Worm (Caenorhabditis elegans) whole organism, L4 larva: ENCODE measurements around the gene lbp-4.

Experiments
- D1046.2 ChIP-seq: fragments of 200-800 bp; sonication (Bioruptor generic); IDR thresholded peaks from 2 replicates; pipeline ENCODE4 v1.3.6; 2022; ENCODE audit warnings: missing genetic modification characterization, missing compliant biosample characterization
- R02D3.7 ChIP-seq: fragments of 150-350 bp; sonication (generic microtip); optimal IDR thresholded peaks from 3 replicates; lab custom pipeline; 2014; ENCODE audit warnings: missing biosample characterization, missing genetic modification characterization
- T26A8.4 ChIP-seq: fragments of 200-800 bp; sonication (Bioruptor generic); IDR thresholded peaks from 2 replicates; pipeline ENCODE4 v1.3.6; 2022; ENCODE audit warnings: missing genetic modification characterization, missing compliant biosample characterization
- Y48G9A.11 ChIP-seq: fragments of 200-800 bp; sonication (Bioruptor generic); IDR thresholded peaks from 2 replicates; pipeline ENCODE4 v1.3.6; 2022; ENCODE audit warnings: missing genetic modification reagents, missing genetic modification characterization, missing compliant biosample characterization
- Y75B8A.6 ChIP-seq: fragments of 200-800 bp; sonication (Bioruptor generic); IDR thresholded peaks from 2 replicates; pipeline ENCODE4 v1.3.6; 2022; ENCODE audit warnings: missing genetic modification reagents, missing genetic modification characterization, missing compliant biosample characterization
- ZK337.2 ChIP-seq: fragments of 200-800 bp; sonication (Bioruptor generic); IDR thresholded peaks from 2 replicates; pipeline ENCODE4 v1.3.6; 2022; ENCODE audit warnings: missing genetic modification reagents, missing genetic modification characterization, missing compliant biosample characterization
- ZK546.5 ChIP-seq, 2 experiments: sonication (generic microtip); optimal IDR thresholded peaks; 2 replicates each; lab custom pipeline; 2017; ENCODE audit warnings: missing biosample characterization in 2 of 2, missing genetic modification characterization in 2 of 2
- arid-1 ChIP-seq: fragments of 200-800 bp; sonication (Bioruptor generic); conservative IDR thresholded peaks from 2 replicates; pipeline ENCODE4 v1.3.6; 2022; ENCODE audit warnings: missing genetic modification reagents, missing genetic modification characterization, missing compliant biosample characterization
- ceh-20 ChIP-seq: fragments of 200-800 bp; sonication (Bioruptor generic); IDR thresholded peaks from 2 replicates; pipeline ENCODE4 v1.3.6; 2022; ENCODE audit warnings: missing genetic modification reagents, missing genetic modification characterization, missing compliant biosample characterization
- ceh-62 ChIP-seq: sonication (generic microtip); optimal IDR thresholded peaks from 2 replicates; lab custom pipeline; 2017; ENCODE audit warnings: missing biosample characterization, missing genetic modification characterization
- ceh-82 ChIP-seq: sonication (generic microtip); optimal IDR thresholded peaks from 2 replicates; lab custom pipeline; 2017; ENCODE audit warnings: missing biosample characterization, missing genetic modification characterization
- cey-2 ChIP-seq: sonication (generic microtip); optimal IDR thresholded peaks from 3 replicates; lab custom pipeline; 2017; ENCODE audit warnings: missing genetic modification characterization, mild to moderate bottlenecking, missing compliant biosample characterization, antibody characterized with exemption, borderline replicate concordance; ENCODE audit not compliant: insufficient read depth
- ctbp-1 ChIP-seq: fragments of 200-800 bp; sonication (Bioruptor generic); IDR thresholded peaks from 2 replicates; pipeline ENCODE4 v1.3.6; 2022; ENCODE audit warnings: missing genetic modification reagents, missing genetic modification characterization, missing compliant biosample characterization
- daf-19 ChIP-seq: fragments of 200-800 bp; sonication (Bioruptor generic); conservative IDR thresholded peaks from 2 replicates; pipeline ENCODE4 v1.3.6; 2022; ENCODE audit warnings: missing genetic modification characterization, missing compliant biosample characterization
- dmd-6 ChIP-seq: fragments of 200-800 bp; sonication (Bioruptor generic); IDR thresholded peaks from 2 replicates; pipeline ENCODE4 v1.3.6; 2022; ENCODE audit warnings: missing genetic modification reagents, missing genetic modification characterization, missing compliant biosample characterization
- dmd-9 ChIP-seq: fragments of 200-800 bp; sonication (Bioruptor generic); IDR thresholded peaks from 2 replicates; pipeline ENCODE4 v1.3.6; 2022; ENCODE audit warnings: missing genetic modification reagents, missing genetic modification characterization, missing compliant biosample characterization
- egl-27 ChIP-seq: sonication (generic microtip); optimal IDR thresholded peaks from 3 replicates; lab custom pipeline; 2017; ENCODE audit warnings: missing biosample characterization, missing genetic modification reagents, missing genetic modification characterization
- hif-1 ChIP-seq, 2 experiments: sonication (generic microtip); optimal IDR thresholded peaks; 2 replicates each; lab custom pipeline; 2016 to 2017; ENCODE audit warnings: missing compliant biosample characterization in 2 of 2, missing genetic modification characterization in 2 of 2, missing genetic modification reagents in 2 of 2, missing genotype in 2 of 2, mild to moderate bottlenecking in 1 of 2
- hlh-11 ChIP-seq: fragments of 200-800 bp; sonication (Bioruptor generic); optimal IDR thresholded peaks from 2 replicates; lab custom pipeline; 2018; ENCODE audit warnings: mild to moderate bottlenecking, missing genetic modification characterization, missing compliant biosample characterization
- hlh-30 ChIP-seq: sonication (generic microtip); optimal IDR thresholded peaks from 2 replicates; lab custom pipeline; 2017; ENCODE audit warnings: antibody characterized with exemption, mild to moderate bottlenecking, missing genetic modification characterization, missing compliant biosample characterization; ENCODE audit not compliant: insufficient read depth
- hmg-1.1 ChIP-seq: fragments of 200-800 bp; sonication (Bioruptor generic); IDR thresholded peaks from 2 replicates; pipeline ENCODE4 v1.3.6; 2022; ENCODE audit warnings: missing genetic modification reagents, missing genetic modification characterization, missing compliant biosample characterization
- lim-7 ChIP-seq: fragments of 200-800 bp; sonication (Bioruptor generic); IDR thresholded peaks from 2 replicates; pipeline ENCODE4 v1.3.6; 2022; ENCODE audit warnings: missing genetic modification characterization, missing compliant biosample characterization
- lin-1 ChIP-seq: fragments of 200-800 bp; sonication (Bioruptor generic); IDR thresholded peaks from 2 replicates; pipeline ENCODE4 v1.3.6; 2022; ENCODE audit warnings: missing genetic modification reagents, missing genetic modification characterization, missing compliant biosample characterization
- lin-39 ChIP-seq: fragments of 150-350 bp; optimal IDR thresholded peaks from 2 replicates; lab custom pipeline; 2014; ENCODE audit warnings: missing biosample characterization, missing genetic modification reagents, missing genetic modification characterization
- lir-3 ChIP-seq: sonication (generic microtip); optimal IDR thresholded peaks from 2 replicates; lab custom pipeline; 2016; ENCODE audit warnings: mild to moderate bottlenecking, missing genetic modification characterization, missing compliant biosample characterization
- mdt-29 ChIP-seq: fragments of 200-800 bp; sonication (Bioruptor generic); IDR thresholded peaks from 2 replicates; pipeline ENCODE4 v1.3.6; 2022; ENCODE audit warnings: missing genetic modification reagents, missing genetic modification characterization, missing compliant biosample characterization
- mxl-3 ChIP-seq: fragments of 200-800 bp; sonication (Bioruptor generic); optimal IDR thresholded peaks from 2 replicates; lab custom pipeline; 2018; ENCODE audit warnings: mild to moderate bottlenecking, missing genetic modification characterization, missing compliant biosample characterization
- nhr-11 ChIP-seq: fragments of 150-350 bp; optimal IDR thresholded peaks from 2 replicates; lab custom pipeline; 2014; ENCODE audit warnings: missing biosample characterization, missing genetic modification characterization
- nhr-111 ChIP-seq: fragments of 200-800 bp; sonication (Bioruptor generic); optimal IDR thresholded peaks from 2 replicates; lab custom pipeline; 2018; ENCODE audit warnings: mild to moderate bottlenecking, missing genetic modification characterization, missing compliant biosample characterization
- nhr-237 ChIP-seq: sonication (generic microtip); optimal IDR thresholded peaks from 2 replicates; lab custom pipeline; 2017; ENCODE audit warnings: missing biosample characterization, missing genetic modification characterization
- nhr-28 ChIP-seq: fragments of 150-350 bp; optimal IDR thresholded peaks from 2 replicates; lab custom pipeline; 2014; ENCODE audit warnings: missing biosample characterization, missing genetic modification characterization
- nhr-42 ChIP-seq: fragments of 200-800 bp; sonication (Bioruptor generic); IDR thresholded peaks from 2 replicates; pipeline ENCODE4 v1.3.6; 2022; ENCODE audit warnings: missing genetic modification characterization, missing compliant biosample characterization
- nhr-48 ChIP-seq: sonication (generic microtip); optimal IDR thresholded peaks from 2 replicates; lab custom pipeline; 2016; ENCODE audit warnings: mild to moderate bottlenecking, missing genetic modification characterization, missing compliant biosample characterization
- pha-4 ChIP-seq, 2 experiments: fragments of 150-350 bp in 1 of 2; fragments of 200-800 bp in 1 of 2; sonication (Bioruptor generic) in 1 of 2; IDR thresholded peaks in 1 of 2; optimal IDR thresholded peaks in 1 of 2; 2 replicates each; pipeline versions ENCODE4 v1.3.6 to Lab custom; 2014 to 2022; ENCODE audit warnings: missing genetic modification characterization in 2 of 2, missing genetic modification reagents in 2 of 2, missing biosample characterization in 1 of 2, missing compliant biosample characterization in 1 of 2
- rbr-2 ChIP-seq: sonication (generic microtip); optimal IDR thresholded peaks from 2 replicates; lab custom pipeline; 2016; ENCODE audit warnings: missing genotype, missing genetic modification characterization, missing compliant biosample characterization
- snpc-4 ChIP-seq: fragments of 150-350 bp; optimal IDR thresholded peaks from 2 replicates; lab custom pipeline; 2014; ENCODE audit warnings: missing biosample characterization, missing genetic modification characterization
- spr-1 ChIP-seq: sonication (generic microtip); optimal IDR thresholded peaks from 2 replicates; lab custom pipeline; 2016; ENCODE audit warnings: mild to moderate bottlenecking, missing genetic modification characterization, missing compliant biosample characterization
- spr-3 ChIP-seq: fragments of 200-800 bp; sonication (Bioruptor generic); optimal IDR thresholded peaks from 2 replicates; lab custom pipeline; 2018; ENCODE audit warnings: mild to moderate bottlenecking, missing genetic modification characterization, missing compliant biosample characterization
- tag-97 ChIP-seq: fragments of 200-800 bp; sonication (Bioruptor generic); IDR thresholded peaks from 2 replicates; pipeline ENCODE4 v1.3.6; 2022; ENCODE audit warnings: missing genetic modification characterization, missing compliant biosample characterization
- unc-39 ChIP-seq: sonication (generic microtip); optimal IDR thresholded peaks from 2 replicates; lab custom pipeline; 2017; ENCODE audit warnings: missing biosample characterization, missing genetic modification characterization
- unc-62 ChIP-seq, 3 experiments: fragments of 150-350 bp in 1 of 3; sonication (generic microtip); optimal IDR thresholded peaks in 2 of 3; peaks in 1 of 3; 1 replicate in 1 of 3; 2 replicates in 2 of 3; lab custom pipeline; 2014 to 2017; ENCODE audit warnings: missing biosample characterization in 3 of 3, missing genetic modification characterization in 3 of 3, missing genetic modification reagents in 3 of 3, missing genotype in 1 of 3
- vab-7 ChIP-seq: fragments of 200-800 bp; sonication (Bioruptor generic); IDR thresholded peaks from 2 replicates; pipeline ENCODE4 v1.3.6; 2022; ENCODE audit warnings: missing genetic modification reagents, missing genetic modification characterization, missing compliant biosample characterization
- zip-11 ChIP-seq: fragments of 200-800 bp; sonication (Bioruptor generic); IDR thresholded peaks from 2 replicates; pipeline ENCODE4 v1.3.6; 2022; ENCODE audit warnings: missing genetic modification characterization, missing compliant biosample characterization
- zip-2 ChIP-seq: fragments of 150-350 bp; optimal IDR thresholded peaks from 2 replicates; lab custom pipeline; 2014; ENCODE audit warnings: missing biosample characterization, missing genetic modification characterization
- ztf-11 ChIP-seq: fragments of 150-350 bp; optimal IDR thresholded peaks from 2 replicates; lab custom pipeline; 2014; ENCODE audit warnings: missing biosample characterization, missing genetic modification characterization

The lbp-4 gene

ce11 chrV:7798079-7798478, 22.3 kb upstream of the lbp-4 start, which contains the start of gene ZK742.7:
Gene ZK742.7, plus strand, starts transcription at chrV:7798379.
- TF ChIP-seq mdt-29 = no peak
- TF ChIP-seq lim-7 (GFP tag; lab: Robert Waterston, UW) = no peak
- TF ChIP-seq tag-97 (GFP tag; lab: Robert Waterston, UW) = no peak
- no peak for TF ChIP-seq Y48G9A.11 (GFP tag; lab: Robert Waterston, UW)
- TF ChIP-seq spr-3 (GFP tag; lab: Kevin White, UChicago) = no peak
- TF ChIP-seq unc-62 (GFP tag; optimal IDR thresholded peaks at IDR 0.05 in 1 of 2; lab: Kevin White, UChicago) = no peak
- TF ChIP-seq unc-62 (tag; optimal IDR thresholded peaks at IDR 0.05; lab: Kevin White, UChicago) = no peak
- TF ChIP-seq ceh-62 = no peak
- TF ChIP-seq vab-7 (GFP tag; lab: Robert Waterston, UW) = no peak
- TF ChIP-seq pha-4 (GFP tag; IDR thresholded peaks at IDR 0.05; lab: Robert Waterston, UW) = no peak
- TF ChIP-seq pha-4 (tag; optimal IDR thresholded peaks at IDR 0.05; lab: Kevin White, UChicago) = no peak
- TF ChIP-seq spr-1 (tag; lab: Kevin White, UChicago) = no peak
- TF ChIP-seq lin-1 (GFP tag; lab: Robert Waterston, UW) = no peak
- TF ChIP-seq lin-39 (tag; lab: Kevin White, UChicago) = no peak
- no peak for TF ChIP-seq snpc-4 (tag; lab: Kevin White, UChicago)
- no peak for TF ChIP-seq ceh-20 (GFP tag; lab: Robert Waterston, UW)
- no peak for TF ChIP-seq zip-11 (GFP tag; lab: Robert Waterston, UW)
- TF ChIP-seq lir-3 (tag; lab: Kevin White, UChicago) = no peak
- TF ChIP-seq R02D3.7 = no peak
- no peak for TF ChIP-seq rbr-2
- TF ChIP-seq nhr-42 = no peak

- no peak for TF ChIP-seq ctbp-1 (GFP tag; lab: Robert Waterston, UW)
- no peak for TF ChIP-seq zip-2 (tag; lab: Kevin White, UChicago)
- no peak for TF ChIP-seq nhr-28 (tag; lab: Kevin White, UChicago)
- TF ChIP-seq ZK546.5 (tag; optimal IDR thresholded peaks at IDR 0.05; lab: Kevin White, UChicago) = no peak
- no peak for TF ChIP-seq cey-2 (tag; lab: Kevin White, UChicago)
- TF ChIP-seq lir-3 (tag; lab: Kevin White, UChicago) = no peak
- no peak for TF ChIP-seq dmd-6
- no peak for TF ChIP-seq T26A8.4 (GFP tag; lab: Robert Waterston, UW)
- no peak for TF ChIP-seq nhr-48 (tag; lab: Kevin White, UChicago)
- TF ChIP-seq ceh-82 (tag; lab: Kevin White, UChicago) = no peak
- no peak for TF ChIP-seq unc-39 (tag; lab: Kevin White, UChicago)
- no peak for TF ChIP-seq hmg-1.1 (GFP tag; lab: Robert Waterston, UW)
- TF ChIP-seq lim-7 (GFP tag; lab: Robert Waterston, UW) = no peak
- no peak for TF ChIP-seq arid-1 (GFP tag; lab: Robert Waterston, UW)
- no peak for TF ChIP-seq nhr-237 (tag; lab: Kevin White, UChicago)
- no peak for TF ChIP-seq nhr-111 (GFP tag; lab: Kevin White, UChicago)
- TF ChIP-seq ztf-11 (tag; lab: Kevin White, UChicago) = no peak
- TF ChIP-seq daf-19 (GFP tag; lab: Robert Waterston, UW) = no peak
Measured at ce11 chrV:7803563-7803962, 16.8 kb upstream of the lbp-4 start.

ce11 chrV:7804064-7804800, 16.1 kb upstream of the lbp-4 start, which contains the start of gene uvs-1:
Gene uvs-1, minus strand, starts transcription at chrV:7804208.
- peak; percentile 38; the same call in 1 of the 2 replicates for TF ChIP-seq hmg-1.1 (GFP tag; lab: Robert Waterston, UW)
- no peak for TF ChIP-seq dmd-9
- TF ChIP-seq snpc-4 (tag; lab: Kevin White, UChicago) = no peak
- TF ChIP-seq ZK337.2 (GFP tag; lab: Robert Waterston, UW) = no peak
- TF ChIP-seq Y75B8A.6 = no peak
- no peak for TF ChIP-seq mdt-29
- TF ChIP-seq D1046.2 (GFP tag; lab: Robert Waterston, UW) = no peak
- TF ChIP-seq hlh-30 (tag; lab: Kevin White, UChicago) = peak; percentile 93
- peak; percentile 66 for TF ChIP-seq mxl-3
- TF ChIP-seq nhr-28 (tag; lab: Kevin White, UChicago) = peak; percentile 61
- no peak for TF ChIP-seq T26A8.4 (GFP tag; lab: Robert Waterston, UW)
- TF ChIP-seq hif-1 (tag; optimal IDR thresholded peaks at IDR 0.05; lab: Kevin White, UChicago) = peak in 1 of 2 experiments; percentile 49
- no peak for TF ChIP-seq zip-11 (GFP tag; lab: Robert Waterston, UW)
- no peak for TF ChIP-seq egl-27 (tag; lab: Kevin White, UChicago)
- peak; percentile 40 for TF ChIP-seq nhr-11 (tag; lab: Kevin White, UChicago)
- peak; percentile 51 for TF ChIP-seq hlh-11
- no peak for TF ChIP-seq rbr-2
